Worm (Caenorhabditis elegans) whole organism, L1 larva: Measurements from ENCODE around the gene C10E2.2.

Experiments used
- C34B4.2 ChIP-seq: sonication (generic microtip); optimal IDR thresholded peaks from 2 replicates; lab custom pipeline; 2017; ENCODE audit warnings: mild to moderate bottlenecking, missing genetic modification characterization, missing compliant biosample characterization
- F16B12.6 ChIP-seq: fragments of 150-350 bp; optimal IDR thresholded peaks from 2 replicates; lab custom pipeline; 2014; ENCODE audit warnings: missing biosample characterization, missing genetic modification characterization
- Y116A8C.19 ChIP-seq: sonication (generic microtip); optimal IDR thresholded peaks from 2 replicates; lab custom pipeline; 2016; ENCODE audit warnings: missing compliant biosample characterization, missing genetic modification characterization, borderline replicate concordance
- alr-1 ChIP-seq: fragments of 200-800 bp; sonication (Bioruptor generic); optimal IDR thresholded peaks from 2 replicates; lab custom pipeline; 2018; ENCODE audit warnings: borderline replicate concordance, mild to moderate bottlenecking, missing genetic modification characterization, missing compliant biosample characterization
- aly-2 ChIP-seq: fragments of 150-350 bp; optimal IDR thresholded peaks from 2 replicates; lab custom pipeline; 2014; ENCODE audit warnings: missing biosample characterization, missing genetic modification characterization
- ceh-8 ChIP-seq: fragments of 200-800 bp; sonication (Bioruptor generic); optimal IDR thresholded peaks from 2 replicates; lab custom pipeline; 2018; ENCODE audit warnings: mild to moderate bottlenecking, missing genetic modification characterization, moderate library complexity, missing compliant biosample characterization
- ceh-82 ChIP-seq, 3 experiments: fragments of 150-350 bp in 1 of 3; sonication (generic microtip) in 2 of 3; optimal IDR thresholded peaks; 2 replicates each; lab custom pipeline; 2014 to 2017; ENCODE audit warnings: missing biosample characterization in 3 of 3, missing genetic modification characterization in 3 of 3
- ceh-88 ChIP-seq: fragments of 200-800 bp; sonication (Bioruptor generic); IDR thresholded peaks from 2 replicates; pipeline ENCODE4 v1.3.6; 2022; ENCODE audit warnings: missing genetic modification characterization, missing compliant biosample characterization
- ces-1 ChIP-seq: fragments of 150-350 bp; optimal IDR thresholded peaks from 2 replicates; lab custom pipeline; 2014; ENCODE audit warnings: missing biosample characterization, missing genetic modification reagents, missing genetic modification characterization
- dpl-1 ChIP-seq, 3 experiments: fragments of 150-350 bp in 2 of 3; sonication (generic microtip) in 1 of 3; optimal IDR thresholded peaks; 2 replicates each; lab custom pipeline; 2014 to 2017; ENCODE audit warnings: missing biosample characterization in 3 of 3, missing genetic modification characterization in 3 of 3, missing genetic modification reagents in 3 of 3
- efl-1 ChIP-seq, 4 experiments: fragments of 150-350 bp; optimal IDR thresholded peaks in 3 of 4; peaks in 1 of 4; 1 replicate in 1 of 4; 2 replicates in 3 of 4; lab custom pipeline; 2014; ENCODE audit warnings: missing biosample characterization in 2 of 4, missing genetic modification characterization in 2 of 4, missing genetic modification reagents in 2 of 4
- efl-3 ChIP-seq: fragments of 200-800 bp; sonication (Bioruptor generic); optimal IDR thresholded peaks from 2 replicates; lab custom pipeline; 2018; ENCODE audit warnings: mild to moderate bottlenecking, missing genetic modification characterization, missing compliant biosample characterization
- egl-27 ChIP-seq, 2 experiments: fragments of 150-350 bp in 1 of 2; sonication (generic microtip); optimal IDR thresholded peaks; 3 replicates each; lab custom pipeline; 2017 to 2018; ENCODE audit warnings: missing biosample characterization in 2 of 2, missing genetic modification characterization in 2 of 2, missing genetic modification reagents in 2 of 2
- elt-2 ChIP-seq: sonication (generic microtip); optimal IDR thresholded peaks from 2 replicates; lab custom pipeline; 2016; ENCODE audit warnings: missing genetic modification characterization, mild to moderate bottlenecking, inconsistent platforms, missing compliant biosample characterization, missing genetic modification reagents
- elt-3 ChIP-seq, 6 experiments: fragments of 150-350 bp in 1 of 6; sonication (generic microtip); optimal IDR thresholded peaks; 2 replicates each; lab custom pipeline; 2017 to 2018; ENCODE audit warnings: missing biosample characterization in 6 of 6, missing genetic modification characterization in 6 of 6, inconsistent platforms in 1 of 6
- ets-5 ChIP-seq: fragments of 200-800 bp; sonication (Bioruptor generic); IDR thresholded peaks from 2 replicates; pipeline ENCODE4 v1.3.6; 2022; ENCODE audit warnings: missing genetic modification characterization, missing compliant biosample characterization
- fkh-10 ChIP-seq: sonication (generic microtip); optimal IDR thresholded peaks from 2 replicates; lab custom pipeline; 2017; ENCODE audit warnings: missing biosample characterization, missing genetic modification reagents, missing genetic modification characterization
- fkh-4 ChIP-seq: sonication (generic microtip); optimal IDR thresholded peaks from 2 replicates; lab custom pipeline; 2016; ENCODE audit warnings: missing compliant biosample characterization, missing genetic modification characterization, borderline replicate concordance
- hlh-17 ChIP-seq: fragments of 200-800 bp; sonication (Bioruptor generic); optimal IDR thresholded peaks from 2 replicates; lab custom pipeline; 2018; ENCODE audit warnings: missing genetic modification characterization, mild to moderate bottlenecking, missing compliant biosample characterization, moderate library complexity, borderline replicate concordance
- hlh-4 ChIP-seq: sonication (generic microtip); optimal IDR thresholded peaks from 2 replicates; lab custom pipeline; 2016; ENCODE audit warnings: mild to moderate bottlenecking, missing genetic modification characterization, missing compliant biosample characterization
- jun-1 ChIP-seq: fragments of 150-350 bp; optimal IDR thresholded peaks from 2 replicates; lab custom pipeline; 2014; ENCODE audit warnings: missing biosample characterization, missing genetic modification reagents, missing genetic modification characterization
- lin-13 ChIP-seq: fragments of 150-350 bp; optimal IDR thresholded peaks from 2 replicates; lab custom pipeline; 2014; ENCODE audit warnings: missing biosample characterization, missing genetic modification reagents, missing genetic modification characterization
- lin-15B ChIP-seq: fragments of 150-350 bp; sonication (generic microtip); optimal IDR thresholded peaks from 3 replicates; lab custom pipeline; 2014; ENCODE audit warnings: missing biosample characterization, missing genetic modification characterization
- lin-35 ChIP-seq, 2 experiments: fragments of 150-350 bp; optimal IDR thresholded peaks; 2 replicates each; lab custom pipeline; 2014; ENCODE audit warnings: missing biosample characterization in 2 of 2, missing genetic modification characterization in 2 of 2, missing genetic modification reagents in 2 of 2
- lin-39 ChIP-seq: fragments of 150-350 bp; optimal IDR thresholded peaks from 2 replicates; lab custom pipeline; 2014; ENCODE audit warnings: missing biosample characterization, missing genetic modification reagents, missing genetic modification characterization
- mab-9 ChIP-seq: fragments of 200-800 bp; sonication (Bioruptor generic); IDR thresholded peaks from 2 replicates; pipeline ENCODE4 v1.3.6; 2022; ENCODE audit warnings: missing genetic modification reagents, missing genetic modification characterization, missing compliant biosample characterization
- mef-2 ChIP-seq: fragments of 150-350 bp; optimal IDR thresholded peaks from 2 replicates; lab custom pipeline; 2014; ENCODE audit warnings: missing biosample characterization, missing genetic modification characterization
- nhr-12 ChIP-seq: sonication (generic microtip); optimal IDR thresholded peaks from 2 replicates; lab custom pipeline; 2017; ENCODE audit warnings: missing biosample characterization, missing genetic modification characterization
- nhr-19 ChIP-seq: fragments of 200-800 bp; sonication (Bioruptor generic); conservative IDR thresholded peaks from 2 replicates; pipeline ENCODE4 v1.3.6; 2022; ENCODE audit warnings: missing genetic modification characterization, missing compliant biosample characterization
- nhr-20 ChIP-seq: sonication (generic microtip); optimal IDR thresholded peaks from 2 replicates; lab custom pipeline; 2016; ENCODE audit warnings: mild to moderate bottlenecking, missing genetic modification characterization, missing compliant biosample characterization
- nhr-28 ChIP-seq: fragments of 150-350 bp; optimal IDR thresholded peaks from 2 replicates; lab custom pipeline; 2014; ENCODE audit warnings: missing biosample characterization, missing genetic modification characterization
- nhr-47 ChIP-seq: sonication (generic microtip); optimal IDR thresholded peaks from 2 replicates; lab custom pipeline; 2016; ENCODE audit warnings: mild to moderate bottlenecking, missing genetic modification characterization, moderate library complexity, missing compliant biosample characterization
- nhr-71 ChIP-seq: sonication (generic microtip); optimal IDR thresholded peaks from 2 replicates; lab custom pipeline; 2016; ENCODE audit warnings: mild to moderate bottlenecking, missing genetic modification characterization, moderate library complexity, missing compliant biosample characterization
- pag-3 ChIP-seq: sonication (generic microtip); optimal IDR thresholded peaks from 2 replicates; lab custom pipeline; 2017; ENCODE audit warnings: missing genetic modification characterization, mild to moderate bottlenecking, missing compliant biosample characterization, antibody characterized with exemption, borderline replicate concordance; ENCODE audit not compliant: insufficient read depth
- skn-1 ChIP-seq: fragments of 150-350 bp; optimal IDR thresholded peaks from 2 replicates; lab custom pipeline; 2014; ENCODE audit warnings: missing biosample characterization, missing genetic modification characterization
- snpc-4 ChIP-seq: fragments of 150-350 bp; optimal IDR thresholded peaks from 2 replicates; lab custom pipeline; 2014; ENCODE audit warnings: missing biosample characterization, missing genetic modification characterization
- snu-23 ChIP-seq: sonication (generic microtip); optimal IDR thresholded peaks from 2 replicates; lab custom pipeline; 2016; ENCODE audit warnings: missing genetic modification characterization, missing compliant biosample characterization
- sox-4 ChIP-seq: sonication (generic microtip); optimal IDR thresholded peaks from 2 replicates; lab custom pipeline; 2016; ENCODE audit warnings: missing genetic modification characterization, missing compliant biosample characterization
- sup-37 ChIP-seq: fragments of 200-800 bp; sonication (Bioruptor generic); optimal IDR thresholded peaks from 2 replicates; lab custom pipeline; 2018; ENCODE audit warnings: mild to moderate bottlenecking, missing genetic modification characterization, missing compliant biosample characterization
- swsn-7 ChIP-seq: sonication (generic microtip); optimal IDR thresholded peaks from 2 replicates; lab custom pipeline; 2016; ENCODE audit warnings: missing genetic modification characterization, missing compliant biosample characterization
- unc-130 ChIP-seq: fragments of 150-350 bp; optimal IDR thresholded peaks from 2 replicates; lab custom pipeline; 2017; ENCODE audit warnings: missing biosample characterization, missing genetic modification characterization, inconsistent platforms
- xbp-1 ChIP-seq: sonication (generic microtip); optimal IDR thresholded peaks from 2 replicates; lab custom pipeline; 2016; ENCODE audit warnings: missing genetic modification characterization, missing compliant biosample characterization
- zip-4 ChIP-seq: fragments of 200-800 bp; sonication (Bioruptor generic); optimal IDR thresholded peaks from 2 replicates; lab custom pipeline; 2018; ENCODE audit warnings: mild to moderate bottlenecking, missing genetic modification characterization, moderate library complexity, missing compliant biosample characterization
- ztf-4 ChIP-seq: fragments of 150-350 bp; optimal IDR thresholded peaks from 2 replicates; lab custom pipeline; 2014; ENCODE audit warnings: missing biosample characterization, missing genetic modification characterization

Gene C10E2.2

ce11 chrX:16744940-16745339, at the start of gene C10E2.2:
TSS of gene C10E2.2 (plus strand) at chrX:16745240.
- TF ChIP-seq jun-1 (no peak), F16B12.6 (no peak), snpc-4 (no peak), pag-3 (no peak), snu-23 (GFP tag; lab: Kevin White, UChicago) (no peak), alr-1 (tag; lab: Kevin White, UChicago) (no peak), hlh-4 (tag; lab: Kevin White, UChicago) (no peak), efl-3 (no peak), elt-3 (tag; optimal IDR thresholded peaks at IDR 0.05; lab: Kevin White, UChicago) (no peak)

ce11 chrX:16696822-16697221, 48.2 kb upstream of the C10E2.2 start:
- TF ChIP-seq snpc-4 (peak; percentile 7), hlh-17 (GFP tag; lab: Kevin White, UChicago) (no peak), lin-13 (GFP tag; lab: Kevin White, UChicago) (no peak)
- TF ChIP-seq, all 84 proteins: peak for 1

- TF ChIP-seq nhr-47 (tag; lab: Kevin White, UChicago), result no peak
- no peak for TF ChIP-seq ceh-82 (tag; optimal IDR thresholded peaks at IDR 0.05; lab: Kevin White, UChicago)
These were observed 47.0 kb upstream of the C10E2.2 start for ce11 chrX:16698074-16698473.

- no peak for TF ChIP-seq Y116A8C.19 (tag; lab: Kevin White, UChicago)
- no peak for TF ChIP-seq nhr-28 (tag; lab: Kevin White, UChicago)
- no peak for TF ChIP-seq lin-35 (GFP tag; optimal IDR thresholded peaks at IDR 0.05; lab: Kevin White, UChicago)
These were observed 42.8 kb upstream of the C10E2.2 start, which contains the start of gene F22H10.1 for ce11 chrX:16702232-16702631. TSS of gene F22H10.1 (plus strand) at chrX:16702442.

ce11 chrX:16704086-16704485, 41.0 kb upstream of the C10E2.2 start:
- TF ChIP-seq unc-130 (tag; lab: Kevin White, UChicago), result no peak
- no peak for TF ChIP-seq sup-37 (GFP tag; lab: Kevin White, UChicago)
- TF ChIP-seq C34B4.2, result no peak
- no peak for TF ChIP-seq sox-4
- no peak for TF ChIP-seq fkh-4 (tag; lab: Kevin White, UChicago)
- no peak for TF ChIP-seq mab-9 (GFP tag; lab: Robert Waterston, UW)
- no peak for TF ChIP-seq pag-3
- no peak for TF ChIP-seq elt-2 (tag; lab: Kevin White, UChicago)
- no peak for TF ChIP-seq ztf-4 (tag; lab: Kevin White, UChicago)
- TF ChIP-seq nhr-47 (tag; lab: Kevin White, UChicago), result peak; percentile 56
- peak; percentile 46 to 69 for TF ChIP-seq efl-1 (optimal IDR thresholded peaks at IDR 0.05; lab: Kevin White, UChicago)
- TF ChIP-seq efl-1 (GFP tag; optimal IDR thresholded peaks at IDR 0.05 in 1 of 2; lab: Kevin White, UChicago), result no peak
- peak; percentile 32 for TF ChIP-seq xbp-1 (tag; lab: Kevin White, UChicago)
- peak; percentile 31 for TF ChIP-seq nhr-19 (GFP tag; lab: Robert Waterston, UW)
- no peak for TF ChIP-seq ceh-88 (GFP tag; lab: Robert Waterston, UW)
- TF ChIP-seq lin-15B, result no peak
- TF ChIP-seq lin-39, result no peak
- no peak for TF ChIP-seq ets-5
- TF ChIP-seq mef-2 (tag; lab: Kevin White, UChicago), result no peak
- TF ChIP-seq dpl-1 (GFP tag; optimal IDR thresholded peaks at IDR 0.05; lab: Kevin White, UChicago), result peak in 1 of 3 experiments; percentile 18
- no peak for TF ChIP-seq nhr-12 (tag; lab: Kevin White, UChicago)
- TF ChIP-seq Y116A8C.19 (tag; lab: Kevin White, UChicago), result no peak
- no peak for TF ChIP-seq ces-1 (GFP tag; lab: Kevin White, UChicago)
- peak; percentile 9 for TF ChIP-seq zip-4 (GFP tag; lab: Kevin White, UChicago)
- TF ChIP-seq skn-1 (tag; lab: Kevin White, UChicago), result peak; percentile 46
- peak; percentile 73 for TF ChIP-seq swsn-7 (tag; lab: Kevin White, UChicago)
- no peak for TF ChIP-seq ceh-8 (GFP tag; lab: Kevin White, UChicago)
- no peak for TF ChIP-seq egl-27 (tag; optimal IDR thresholded peaks at IDR 0.05; lab: Kevin White, UChicago)
- no peak for TF ChIP-seq aly-2
- TF ChIP-seq nhr-71 (tag; lab: Kevin White, UChicago), result peak; percentile 68
- TF ChIP-seq lin-13 (GFP tag; lab: Kevin White, UChicago), result no peak
- TF ChIP-seq fkh-10 (GFP tag; lab: Kevin White, UChicago), result no peak
- peak; percentile 55 for TF ChIP-seq nhr-20 (tag; lab: Kevin White, UChicago)
